Worm (Caenorhabditis elegans): ENCODE results near the gene actl-1.

actl-1 gene

ce11 chrX:6467462-6467861, 32.2 kb downstream of the actl-1 start, which contains the start of gene C15B12.3:
TSS of gene C15B12.3 (minus strand) at chrX:6467562.
- TF ChIP-seq W03F9.2 (tag; optimal IDR thresholded peaks at IDR 0.05) (no peak), dao-5 (tag; optimal IDR thresholded peaks at IDR 0.05) (no peak), him-1 (tag; optimal IDR thresholded peaks at IDR 0.05) (no peak)

- TF ChIP-seq dao-5 (tag; optimal IDR thresholded peaks at IDR 0.05) = no peak
- TF ChIP-seq W03F9.2 (tag; optimal IDR thresholded peaks at IDR 0.05) = no peak
- TF ChIP-seq him-1 (tag; optimal IDR thresholded peaks at IDR 0.05) = no peak
Observed at ce11 chrX:6462995-6463462, 36.6 kb downstream of the actl-1 start, which contains the start of gene C15B12.2. TSS of gene C15B12.2 (plus strand) at chrX:6463412.

ce11 chrX:6462479-6462878, 37.2 kb downstream of the actl-1 start:
- no peak for TF ChIP-seq him-1 (tag; optimal IDR thresholded peaks at IDR 0.05)
- TF ChIP-seq W03F9.2 (tag; optimal IDR thresholded peaks at IDR 0.05) = no peak
- no peak for TF ChIP-seq dao-5 (tag; optimal IDR thresholded peaks at IDR 0.05)

ce11 chrX:6461729-6462128, 37.9 kb downstream of the actl-1 start, which contains the start of gene K04E7.1:
TSS of gene K04E7.1 (plus strand) at chrX:6462029.
- TF ChIP-seq dao-5 (tag; optimal IDR thresholded peaks at IDR 0.05) (no peak), him-1 (tag; optimal IDR thresholded peaks at IDR 0.05) (no peak), W03F9.2 (tag; optimal IDR thresholded peaks at IDR 0.05) (no peak)

- no peak for TF ChIP-seq him-1 (tag; optimal IDR thresholded peaks at IDR 0.05)
- no peak for TF ChIP-seq dao-5 (tag; optimal IDR thresholded peaks at IDR 0.05)
- no peak for TF ChIP-seq W03F9.2 (tag; optimal IDR thresholded peaks at IDR 0.05)
Observed at ce11 chrX:6460123-6460522, 39.5 kb downstream of the actl-1 start.

- no peak for TF ChIP-seq dao-5 (tag; optimal IDR thresholded peaks at IDR 0.05)
- no peak for TF ChIP-seq W03F9.2 (tag; optimal IDR thresholded peaks at IDR 0.05)
- no peak for TF ChIP-seq him-1 (tag; optimal IDR thresholded peaks at IDR 0.05)
Observed at ce11 chrX:6458467-6458866, 41.2 kb downstream of the actl-1 start.

ce11 chrX:6458001-6458400, 41.6 kb downstream of the actl-1 start:
- TF ChIP-seq W03F9.2 (tag; optimal IDR thresholded peaks at IDR 0.05) = no peak
- no peak for TF ChIP-seq him-1 (tag; optimal IDR thresholded peaks at IDR 0.05)
- TF ChIP-seq dao-5 (tag; optimal IDR thresholded peaks at IDR 0.05) = no peak

- TF ChIP-seq W03F9.2 (tag; optimal IDR thresholded peaks at IDR 0.05) (no peak), him-1 (tag; optimal IDR thresholded peaks at IDR 0.05) (no peak), dao-5 (tag; optimal IDR thresholded peaks at IDR 0.05) (no peak)
Observed at ce11 chrX:6456567-6456966, 43.1 kb downstream of the actl-1 start, which contains the start of gene pept-1. TSS of gene pept-1 (plus strand) at chrX:6456872.

ce11 chrX:6455157-6455556, 44.5 kb downstream of the actl-1 start, which contains the start of gene nas-33:
TSS of gene nas-33 (minus strand) at chrX:6455257.
- TF ChIP-seq dao-5 (tag; optimal IDR thresholded peaks at IDR 0.05) (no peak), W03F9.2 (tag; optimal IDR thresholded peaks at IDR 0.05) (no peak), him-1 (tag; optimal IDR thresholded peaks at IDR 0.05) (no peak)

- TF ChIP-seq dao-5 (tag; optimal IDR thresholded peaks at IDR 0.05) = no peak
- no peak for TF ChIP-seq him-1 (tag; optimal IDR thresholded peaks at IDR 0.05)
- TF ChIP-seq W03F9.2 (tag; optimal IDR thresholded peaks at IDR 0.05) = no peak
Observed at ce11 chrX:6450839-6451491, 48.7 kb downstream of the actl-1 start, which contains the start of the genes grl-6 and K10C2.6. TSS of gene grl-6 (minus strand) at chrX:6450939. TSS of gene K10C2.6 (plus strand) at chrX:6451441.

ce11 chrX:6448866-6449400, 50.7 kb downstream of the actl-1 start, which contains the start of gene fah-1:
TSS of gene fah-1 (minus strand) at chrX:6448916.
- TF ChIP-seq W03F9.2 (tag; optimal IDR thresholded peaks at IDR 0.05) (no peak), him-1 (tag; optimal IDR thresholded peaks at IDR 0.05) (no peak), dao-5 (tag; optimal IDR thresholded peaks at IDR 0.05) (no peak)
